Worm (Caenorhabditis elegans) whole organism, L4 larva: ENCODE data around the gene clec-139.

ENCODE experiments used
- R02D3.7 ChIP-seq: fragments of 150-350 bp; sonication (generic microtip); optimal IDR thresholded peaks from 3 replicates; lab custom pipeline; 2014; ENCODE audit warnings: missing biosample characterization, missing genetic modification characterization
- Y105C5A.15 ChIP-seq: fragments of 200-800 bp; sonication (Bioruptor generic); IDR thresholded peaks from 2 replicates; pipeline ENCODE4 v1.3.6; 2022; ENCODE audit warnings: missing genetic modification characterization, missing compliant biosample characterization
- Y75B8A.6 ChIP-seq: fragments of 200-800 bp; sonication (Bioruptor generic); IDR thresholded peaks from 2 replicates; pipeline ENCODE4 v1.3.6; 2022; ENCODE audit warnings: missing genetic modification reagents, missing genetic modification characterization, missing compliant biosample characterization
- aha-1 ChIP-seq: fragments of 150-350 bp; peaks from one replicate; lab custom pipeline; 2014; ENCODE audit warnings: missing biosample characterization, missing genetic modification characterization
- aly-2 ChIP-seq: sonication (generic microtip); optimal IDR thresholded peaks from 2 replicates; lab custom pipeline; 2018; ENCODE audit warnings: missing biosample characterization, missing genetic modification characterization
- attf-4 ChIP-seq: sonication (generic microtip); optimal IDR thresholded peaks from 3 replicates; lab custom pipeline; 2017; ENCODE audit warnings: missing biosample characterization, missing genetic modification characterization
- ces-1 ChIP-seq: fragments of 150-350 bp; sonication (generic microtip); optimal IDR thresholded peaks from 4 replicates; lab custom pipeline; 2014; ENCODE audit warnings: missing biosample characterization, missing genetic modification reagents, missing genetic modification characterization
- daf-12 ChIP-seq: fragments of 150-350 bp; optimal IDR thresholded peaks from 2 replicates; lab custom pipeline; 2014; ENCODE audit warnings: missing biosample characterization, missing genetic modification reagents, missing genetic modification characterization
- daf-16 ChIP-seq, 3 experiments: sonication (generic microtip); optimal IDR thresholded peaks; 2 replicates each; lab custom pipeline; 2016 to 2017; ENCODE audit warnings: missing genetic modification characterization in 3 of 3, missing genetic modification reagents in 3 of 3, mild to moderate bottlenecking in 2 of 3, missing compliant biosample characterization in 2 of 3, missing biosample characterization in 1 of 3, moderate library complexity in 1 of 3
- duxl-1 ChIP-seq: sonication (generic microtip); optimal IDR thresholded peaks from 2 replicates; lab custom pipeline; 2016; ENCODE audit warnings: mild to moderate bottlenecking, missing genetic modification characterization, moderate library complexity, missing compliant biosample characterization; ENCODE audit not compliant: poor library complexity
- dve-1 ChIP-seq: sonication (generic microtip); optimal IDR thresholded peaks from 2 replicates; lab custom pipeline; 2017; ENCODE audit warnings: antibody characterized with exemption, mild to moderate bottlenecking, missing genetic modification characterization, missing compliant biosample characterization; ENCODE audit not compliant: insufficient read depth
- hlh-11 ChIP-seq: fragments of 200-800 bp; sonication (Bioruptor generic); optimal IDR thresholded peaks from 2 replicates; lab custom pipeline; 2018; ENCODE audit warnings: mild to moderate bottlenecking, missing genetic modification characterization, missing compliant biosample characterization
- hlh-30 ChIP-seq: sonication (generic microtip); optimal IDR thresholded peaks from 2 replicates; lab custom pipeline; 2017; ENCODE audit warnings: antibody characterized with exemption, mild to moderate bottlenecking, missing genetic modification characterization, missing compliant biosample characterization; ENCODE audit not compliant: insufficient read depth
- lin-13 ChIP-seq: fragments of 150-350 bp; optimal IDR thresholded peaks from 2 replicates; lab custom pipeline; 2014; ENCODE audit warnings: missing biosample characterization, missing genetic modification reagents, missing genetic modification characterization
- madf-5 ChIP-seq, 2 experiments: fragments of 200-800 bp; sonication (Bioruptor generic); IDR thresholded peaks; 2 replicates each; pipeline ENCODE4 v1.3.6; 2022; ENCODE audit warnings: missing compliant biosample characterization in 2 of 2, missing genetic modification characterization in 2 of 2
- nhr-10 ChIP-seq: fragments of 150-350 bp; optimal IDR thresholded peaks from 2 replicates; lab custom pipeline; 2014; ENCODE audit warnings: missing biosample characterization, missing genetic modification characterization
- nhr-237 ChIP-seq: sonication (generic microtip); optimal IDR thresholded peaks from 2 replicates; lab custom pipeline; 2017; ENCODE audit warnings: missing biosample characterization, missing genetic modification characterization
- nhr-28 ChIP-seq: fragments of 150-350 bp; optimal IDR thresholded peaks from 2 replicates; lab custom pipeline; 2014; ENCODE audit warnings: missing biosample characterization, missing genetic modification characterization
- nhr-42 ChIP-seq: fragments of 200-800 bp; sonication (Bioruptor generic); IDR thresholded peaks from 2 replicates; pipeline ENCODE4 v1.3.6; 2022; ENCODE audit warnings: missing genetic modification characterization, missing compliant biosample characterization
- nhr-6 ChIP-seq: fragments of 150-350 bp; optimal IDR thresholded peaks from 2 replicates; lab custom pipeline; 2014; ENCODE audit warnings: missing biosample characterization, missing genetic modification characterization
- nhr-77 ChIP-seq: fragments of 150-350 bp; optimal IDR thresholded peaks from 2 replicates; lab custom pipeline; 2014; ENCODE audit warnings: missing biosample characterization, missing genetic modification characterization
- rbr-2 ChIP-seq: sonication (generic microtip); optimal IDR thresholded peaks from 2 replicates; lab custom pipeline; 2016; ENCODE audit warnings: missing genotype, missing genetic modification characterization, missing compliant biosample characterization
- sdz-12 ChIP-seq: fragments of 200-800 bp; sonication (Bioruptor generic); optimal IDR thresholded peaks from 2 replicates; lab custom pipeline; 2018; ENCODE audit warnings: mild to moderate bottlenecking, missing genetic modification characterization, missing compliant biosample characterization
- snpc-4 ChIP-seq: fragments of 150-350 bp; optimal IDR thresholded peaks from 2 replicates; lab custom pipeline; 2014; ENCODE audit warnings: missing biosample characterization, missing genetic modification characterization
- spr-3 ChIP-seq: fragments of 200-800 bp; sonication (Bioruptor generic); optimal IDR thresholded peaks from 2 replicates; lab custom pipeline; 2018; ENCODE audit warnings: mild to moderate bottlenecking, missing genetic modification characterization, missing compliant biosample characterization
- unc-39 ChIP-seq: sonication (generic microtip); optimal IDR thresholded peaks from 2 replicates; lab custom pipeline; 2017; ENCODE audit warnings: missing biosample characterization, missing genetic modification characterization
- unc-62 ChIP-seq, 3 experiments: fragments of 150-350 bp in 1 of 3; sonication (generic microtip); optimal IDR thresholded peaks in 2 of 3; peaks in 1 of 3; 1 replicate in 1 of 3; 2 replicates in 2 of 3; lab custom pipeline; 2014 to 2017; ENCODE audit warnings: missing biosample characterization in 3 of 3, missing genetic modification characterization in 3 of 3, missing genetic modification reagents in 3 of 3, missing genotype in 1 of 3
- zip-11 ChIP-seq: fragments of 200-800 bp; sonication (Bioruptor generic); IDR thresholded peaks from 2 replicates; pipeline ENCODE4 v1.3.6; 2022; ENCODE audit warnings: missing genetic modification characterization, missing compliant biosample characterization
- zip-2 ChIP-seq: fragments of 150-350 bp; optimal IDR thresholded peaks from 2 replicates; lab custom pipeline; 2014; ENCODE audit warnings: missing biosample characterization, missing genetic modification characterization

The clec-139 gene

ce11 chrII:4650072-4650471 is 28.5 kb upstream of the clec-139 start:
- no peak for TF ChIP-seq nhr-42 (GFP tag; lab: Robert Waterston, UW)
- no peak for TF ChIP-seq unc-39 (tag; lab: Kevin White, UChicago)
- TF ChIP-seq daf-12 (tag; lab: Kevin White, UChicago) = no peak
- TF ChIP-seq unc-62 (GFP tag; optimal IDR thresholded peaks at IDR 0.05 in 1 of 2; lab: Kevin White, UChicago) = peak in 1 of 2 experiments; percentile 97
- TF ChIP-seq unc-62 (tag; optimal IDR thresholded peaks at IDR 0.05; lab: Kevin White, UChicago) = no peak
- no peak for TF ChIP-seq dve-1 (tag; lab: Kevin White, UChicago)
- TF ChIP-seq hlh-11 = no peak

DNA sequence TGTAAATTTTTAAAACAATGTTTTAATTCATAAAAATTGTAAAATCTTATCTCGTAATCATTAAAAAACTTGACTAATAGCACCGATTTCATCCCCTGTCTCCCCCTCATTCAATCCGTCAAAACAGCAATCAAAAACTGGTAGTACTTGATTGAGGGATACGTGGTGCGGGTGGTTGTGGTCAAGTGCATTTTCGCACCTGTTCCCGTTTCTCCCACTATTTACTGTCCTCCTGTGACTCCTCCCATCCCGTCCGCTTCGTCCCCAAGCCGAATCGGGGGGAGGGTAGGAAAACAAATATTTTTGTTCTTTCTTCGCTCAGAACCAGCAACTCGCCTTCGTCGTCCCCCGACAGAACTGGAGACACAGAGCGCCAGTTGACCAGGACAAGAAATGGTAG is 27.2 kb upstream of the clec-139 start, which contains the start of gene lgc-27:
lgc-27 (plus strand) TSS at position 301 of the 400 bp plus-strand sequence.
- TF ChIP-seq nhr-6 (tag; lab: Kevin White, UChicago) = no peak
- no peak for TF ChIP-seq zip-2 (tag; lab: Kevin White, UChicago)
- no peak for TF ChIP-seq Y75B8A.6
- TF ChIP-seq snpc-4 = no peak
- no peak for TF ChIP-seq zip-11 (GFP tag; lab: Robert Waterston, UW)
- TF ChIP-seq sdz-12 (GFP tag; lab: Kevin White, UChicago) = no peak
- no peak for TF ChIP-seq aly-2 (tag; lab: Kevin White, UChicago)
- no peak for TF ChIP-seq Y105C5A.15 (GFP tag; lab: Robert Waterston, UW)
- no peak for TF ChIP-seq nhr-10 (tag; lab: Kevin White, UChicago)
- no peak for TF ChIP-seq spr-3 (GFP tag; lab: Kevin White, UChicago)
- TF ChIP-seq rbr-2 (tag; lab: Kevin White, UChicago) = no peak
- no peak for TF ChIP-seq nhr-77
- no peak for TF ChIP-seq nhr-237 (tag; lab: Kevin White, UChicago)
- no peak for TF ChIP-seq R02D3.7 (tag; lab: Kevin White, UChicago)
- TF ChIP-seq daf-16 (GFP tag; optimal IDR thresholded peaks at IDR 0.05; lab: Kevin White, UChicago) = no peak
- no peak for TF ChIP-seq daf-16 (tag; optimal IDR thresholded peaks at IDR 0.05; lab: Kevin White, UChicago)

ce11 chrII:4640748-4641147 is 19.2 kb upstream of the clec-139 start:
- TF ChIP-seq aha-1 (tag; lab: Kevin White, UChicago) = no peak
- no peak for TF ChIP-seq duxl-1 (tag; lab: Kevin White, UChicago)
- no peak for TF ChIP-seq madf-5 (GFP tag; IDR thresholded peaks at IDR 0.05; lab: Robert Waterston, UW)
- TF ChIP-seq attf-4 (tag; lab: Kevin White, UChicago) = no peak
- TF ChIP-seq spr-3 (GFP tag; lab: Kevin White, UChicago) = no peak
- no peak for TF ChIP-seq ces-1 (GFP tag; lab: Kevin White, UChicago)

DNA sequence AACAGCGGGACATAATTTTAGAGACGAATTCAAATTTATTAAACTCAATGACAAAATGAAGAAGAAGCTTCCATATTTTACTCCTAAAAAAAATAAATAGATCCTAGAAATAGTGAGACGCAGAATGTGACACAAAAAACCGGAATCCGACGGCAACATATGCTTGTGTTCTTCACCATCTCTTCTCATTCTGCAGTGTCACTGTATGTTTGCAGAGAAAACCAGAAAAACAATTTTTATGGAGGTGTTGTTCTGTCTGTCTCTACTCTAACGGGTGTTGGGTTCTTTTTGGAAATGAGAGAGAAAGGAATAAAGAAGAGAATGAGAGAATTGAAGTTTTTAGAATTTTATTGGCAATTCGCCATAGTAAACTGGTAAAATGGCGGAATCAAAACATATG is 17.3 kb upstream of the clec-139 start:
- TF ChIP-seq daf-16 (GFP tag; optimal IDR thresholded peaks at IDR 0.05; lab: Kevin White, UChicago) = no peak
- TF ChIP-seq daf-16 (tag; optimal IDR thresholded peaks at IDR 0.05; lab: Kevin White, UChicago) = peak; percentile 74
- TF ChIP-seq ces-1 (GFP tag; lab: Kevin White, UChicago) = no peak
- TF ChIP-seq aha-1 (tag; lab: Kevin White, UChicago) = peak; percentile 15
- peak; percentile 49 for TF ChIP-seq nhr-28
- TF ChIP-seq, all 104 proteins: peak for 3

DNA sequence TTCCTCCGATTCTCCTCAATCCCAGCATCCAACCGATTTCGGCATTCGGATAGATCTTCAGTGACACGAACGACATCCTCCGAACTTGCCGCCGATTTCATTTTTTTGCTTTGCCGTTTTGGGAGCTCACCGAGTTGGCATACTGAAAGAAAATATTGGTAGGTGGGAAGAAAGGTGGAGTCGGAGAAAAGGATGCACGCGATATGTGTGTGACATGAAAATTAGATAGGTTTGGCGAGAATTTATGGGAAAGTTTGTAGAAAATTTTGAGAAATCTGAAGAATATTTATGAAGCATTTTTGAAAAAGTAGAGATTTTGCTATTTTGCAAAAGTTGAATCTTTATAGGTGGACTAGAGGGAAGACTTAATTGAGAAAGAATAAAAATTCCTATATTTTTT is 16.7 kb upstream of the clec-139 start, which contains the start of gene che-10:
che-10 (minus strand) TSS at position 101 of the 400 bp plus-strand sequence.
- TF ChIP-seq lin-13 (GFP tag; lab: Kevin White, UChicago) (no peak), unc-39 (tag; lab: Kevin White, UChicago) (no peak)
- TF ChIP-seq, all 104 proteins: peak for 0

DNA sequence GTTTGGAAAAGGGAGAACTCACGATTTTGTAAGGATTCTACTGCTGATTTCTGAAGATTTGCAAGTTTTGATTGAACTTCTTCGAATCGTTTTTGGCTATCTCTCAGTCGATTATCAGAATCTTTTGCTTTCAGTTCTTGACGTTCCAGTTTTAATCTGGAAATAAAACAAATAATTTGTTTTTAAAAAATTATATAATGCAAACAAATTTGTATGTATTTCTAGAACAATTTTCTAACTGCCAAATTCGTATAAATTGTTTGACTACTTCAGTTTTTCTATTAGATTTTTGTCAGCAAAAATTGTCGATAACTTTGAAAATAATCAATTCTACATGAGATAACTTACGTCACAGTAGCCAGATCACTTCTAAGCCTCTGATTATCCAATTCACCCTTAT is 9.9 kb upstream of the clec-139 start:
- TF ChIP-seq daf-16 (GFP tag; optimal IDR thresholded peaks at IDR 0.05; lab: Kevin White, UChicago) (no peak), daf-16 (tag; optimal IDR thresholded peaks at IDR 0.05; lab: Kevin White, UChicago) (no peak), unc-62 (GFP tag; optimal IDR thresholded peaks at IDR 0.05 in 1 of 2; lab: Kevin White, UChicago) (peak in 1 of 2 experiments; percentile 90), unc-62 (tag; optimal IDR thresholded peaks at IDR 0.05; lab: Kevin White, UChicago) (no peak), duxl-1 (tag; lab: Kevin White, UChicago) (no peak), hlh-30 (tag; lab: Kevin White, UChicago) (no peak)
